Worm (Caenorhabditis elegans) whole organism, L2 larva: ENCODE measurements around the gene ZK1248.19.

ENCODE experiments used
- C34F6.9 ChIP-seq: fragments of 150-350 bp; optimal IDR thresholded peaks from 2 replicates; lab custom pipeline; 2014; ENCODE audit warnings: missing biosample characterization, missing genetic modification characterization
- F13H6.1 ChIP-seq: sonication (generic microtip); optimal IDR thresholded peaks from 2 replicates; lab custom pipeline; 2016; ENCODE audit warnings: missing genetic modification characterization, missing compliant biosample characterization
- R02D3.7 ChIP-seq: fragments of 150-350 bp; optimal IDR thresholded peaks from 2 replicates; lab custom pipeline; 2014; ENCODE audit warnings: missing biosample characterization, missing genetic modification characterization
- Y55F3AM.14 ChIP-seq: fragments of 200-800 bp; sonication (Bioruptor generic); optimal IDR thresholded peaks from 2 replicates; lab custom pipeline; 2018; ENCODE audit warnings: mild to moderate bottlenecking, missing genetic modification characterization, missing compliant biosample characterization
- ZK546.5 ChIP-seq: sonication (generic microtip); optimal IDR thresholded peaks from 2 replicates; lab custom pipeline; 2017; ENCODE audit warnings: missing biosample characterization, missing genetic modification characterization
- alr-1 ChIP-seq: fragments of 150-350 bp; optimal IDR thresholded peaks from 2 replicates; lab custom pipeline; 2014; ENCODE audit warnings: missing biosample characterization, missing genetic modification characterization
- aly-2 ChIP-seq: fragments of 150-350 bp; optimal IDR thresholded peaks from 2 replicates; lab custom pipeline; 2014; ENCODE audit warnings: missing biosample characterization, missing genetic modification characterization
- ama-1 ChIP-seq: fragments of 150-350 bp; optimal IDR thresholded peaks from 2 replicates; lab custom pipeline; 2018; ENCODE audit warnings: inconsistent platforms
- blmp-1 ChIP-seq: sonication (generic microtip); optimal IDR thresholded peaks from 2 replicates; lab custom pipeline; 2017; ENCODE audit warnings: missing genetic modification characterization, mild to moderate bottlenecking, missing compliant biosample characterization, antibody characterized with exemption, moderate library complexity; ENCODE audit not compliant: insufficient read depth
- ceh-16 ChIP-seq: fragments of 150-350 bp; optimal IDR thresholded peaks from 2 replicates; lab custom pipeline; 2014; ENCODE audit warnings: missing biosample characterization, missing genetic modification characterization
- elt-1 ChIP-seq: fragments of 150-350 bp; optimal IDR thresholded peaks from 2 replicates; lab custom pipeline; 2014; ENCODE audit warnings: missing biosample characterization, missing genetic modification characterization
- elt-3 ChIP-seq: sonication (generic microtip); optimal IDR thresholded peaks from 2 replicates; lab custom pipeline; 2017; ENCODE audit warnings: missing biosample characterization, missing genetic modification characterization
- fos-1 ChIP-seq: fragments of 150-350 bp; optimal IDR thresholded peaks from 2 replicates; lab custom pipeline; 2014; ENCODE audit warnings: missing biosample characterization, missing genetic modification characterization
- gmeb-1 ChIP-seq: fragments of 150-350 bp; optimal IDR thresholded peaks from 2 replicates; lab custom pipeline; 2014; ENCODE audit warnings: missing biosample characterization, missing genetic modification characterization
- lin-11 ChIP-seq: fragments of 150-350 bp; sonication (generic microtip); optimal IDR thresholded peaks from 2 replicates; lab custom pipeline; 2014; ENCODE audit warnings: missing biosample characterization, missing genetic modification characterization, inconsistent platforms, mixed read lengths
- lin-13 ChIP-seq: fragments of 150-350 bp; optimal IDR thresholded peaks from 2 replicates; lab custom pipeline; 2014; ENCODE audit warnings: missing biosample characterization, missing genetic modification reagents, missing genetic modification characterization
- lin-39 ChIP-seq: fragments of 150-350 bp; optimal IDR thresholded peaks from 2 replicates; lab custom pipeline; 2014; ENCODE audit warnings: missing biosample characterization, missing genetic modification reagents, missing genetic modification characterization
- lsy-2 ChIP-seq, 2 experiments: fragments of 150-350 bp in 1 of 2; sonication (generic microtip) in 1 of 2; optimal IDR thresholded peaks; 2 replicates each; lab custom pipeline; 2014 to 2017; ENCODE audit warnings: missing biosample characterization in 2 of 2, missing genetic modification characterization in 2 of 2
- mbf-1 ChIP-seq: sonication (generic microtip); optimal IDR thresholded peaks from 2 replicates; lab custom pipeline; 2017; ENCODE audit warnings: missing biosample characterization, missing genetic modification characterization
- mdl-1 ChIP-seq, 2 experiments: fragments of 150-350 bp in 1 of 2; sonication (generic microtip) in 1 of 2; optimal IDR thresholded peaks; 2 replicates each; lab custom pipeline; 2017; ENCODE audit warnings: missing biosample characterization in 2 of 2, missing genetic modification characterization in 2 of 2
- nhr-10 ChIP-seq: sonication (generic microtip); optimal IDR thresholded peaks from 2 replicates; lab custom pipeline; 2017; ENCODE audit warnings: missing biosample characterization, missing genetic modification characterization
- nhr-11 ChIP-seq: fragments of 150-350 bp; optimal IDR thresholded peaks from 2 replicates; lab custom pipeline; 2014; ENCODE audit warnings: missing biosample characterization, missing genetic modification characterization
- nhr-12 ChIP-seq: fragments of 150-350 bp; optimal IDR thresholded peaks from 2 replicates; lab custom pipeline; 2014; ENCODE audit warnings: missing biosample characterization, missing genetic modification characterization
- nhr-129 ChIP-seq: fragments of 150-350 bp; optimal IDR thresholded peaks from 2 replicates; lab custom pipeline; 2014; ENCODE audit warnings: missing biosample characterization, missing genetic modification characterization
- nhr-21 ChIP-seq: fragments of 150-350 bp; optimal IDR thresholded peaks from 2 replicates; lab custom pipeline; 2014; ENCODE audit warnings: missing biosample characterization, missing genetic modification characterization
- nhr-23 ChIP-seq: fragments of 150-350 bp; optimal IDR thresholded peaks from 2 replicates; lab custom pipeline; 2014; ENCODE audit warnings: missing biosample characterization, missing genetic modification reagents, missing genetic modification characterization
- nhr-237 ChIP-seq: fragments of 150-350 bp; optimal IDR thresholded peaks from 2 replicates; lab custom pipeline; 2014; ENCODE audit warnings: missing biosample characterization, missing genetic modification characterization
- nhr-25 ChIP-seq: fragments of 150-350 bp; sonication (generic microtip); optimal IDR thresholded peaks from 3 replicates; lab custom pipeline; 2014; ENCODE audit warnings: missing biosample characterization, missing genetic modification characterization
- peb-1 ChIP-seq: fragments of 150-350 bp; optimal IDR thresholded peaks from 2 replicates; lab custom pipeline; 2014; ENCODE audit warnings: missing biosample characterization, missing genetic modification characterization
- sem-4 ChIP-seq: fragments of 150-350 bp; optimal IDR thresholded peaks from 2 replicates; lab custom pipeline; 2014; ENCODE audit warnings: missing biosample characterization, missing genetic modification reagents, missing genetic modification characterization
- sma-3 ChIP-seq: sonication (generic microtip); optimal IDR thresholded peaks from 2 replicates; lab custom pipeline; 2016; ENCODE audit warnings: missing genetic modification reagents, missing genetic modification characterization, missing compliant biosample characterization
- snpc-4 ChIP-seq: fragments of 150-350 bp; optimal IDR thresholded peaks from 2 replicates; lab custom pipeline; 2014; ENCODE audit warnings: missing biosample characterization, missing genetic modification characterization
- unc-39 ChIP-seq: fragments of 150-350 bp; optimal IDR thresholded peaks from 2 replicates; lab custom pipeline; 2014; ENCODE audit warnings: missing biosample characterization, missing genetic modification characterization
- unc-55 ChIP-seq: fragments of 150-350 bp; sonication (generic microtip); optimal IDR thresholded peaks from 3 replicates; lab custom pipeline; 2014; ENCODE audit warnings: missing biosample characterization, missing genetic modification reagents, missing genetic modification characterization
- unc-62 ChIP-seq: fragments of 150-350 bp; optimal IDR thresholded peaks from 2 replicates; lab custom pipeline; 2014; ENCODE audit warnings: missing biosample characterization, missing genetic modification reagents, missing genetic modification characterization
- ztf-1 ChIP-seq: fragments of 200-800 bp; sonication (Bioruptor generic); conservative IDR thresholded peaks from 2 replicates; pipeline ENCODE4 v1.3.6; 2022; ENCODE audit warnings: missing genetic modification characterization, missing compliant biosample characterization
- ztf-11 ChIP-seq: sonication (generic microtip); optimal IDR thresholded peaks from 2 replicates; lab custom pipeline; 2017; ENCODE audit warnings: missing biosample characterization, missing genetic modification characterization
- ztf-4 ChIP-seq: fragments of 150-350 bp; optimal IDR thresholded peaks from 2 replicates; lab custom pipeline; 2014; ENCODE audit warnings: missing biosample characterization, missing genetic modification characterization

Gene ZK1248.19

ce11 chrII:5799553-5799952, 39.7 kb downstream of the ZK1248.19 start, which contains the start of gene K05F1.8:
Gene K05F1.8 (minus strand): TSS chrII:5799653.
- TF ChIP-seq snpc-4 (tag; lab: Kevin White, UChicago) (no peak), elt-3 (tag; lab: Kevin White, UChicago) (no peak), gmeb-1 (no peak), nhr-21 (no peak), ama-1 (lab: Kevin White, UChicago) (no peak), lin-11 (tag; lab: Kevin White, UChicago) (no peak), fos-1 (tag; lab: Kevin White, UChicago) (no peak)

- TF ChIP-seq nhr-23 (tag; lab: Kevin White, UChicago) (no peak), nhr-10 (tag; lab: Kevin White, UChicago) (no peak), ceh-16 (tag; lab: Kevin White, UChicago) (no peak), mdl-1 (tag; optimal IDR thresholded peaks at IDR 0.05; lab: Kevin White, UChicago) (no peak), F13H6.1 (no peak), peb-1 (tag; lab: Kevin White, UChicago) (no peak), ZK546.5 (tag; lab: Kevin White, UChicago) (no peak), Y55F3AM.14 (GFP tag; lab: Kevin White, UChicago) (no peak), elt-1 (tag; lab: Kevin White, UChicago) (no peak), nhr-11 (no peak), elt-3 (tag; lab: Kevin White, UChicago) (no peak), unc-55 (GFP tag; lab: Kevin White, UChicago) (no peak), ztf-11 (no peak), nhr-129 (tag; lab: Kevin White, UChicago) (no peak), ztf-4 (tag; lab: Kevin White, UChicago) (no peak), lin-39 (tag; lab: Kevin White, UChicago) (no peak), snpc-4 (tag; lab: Kevin White, UChicago) (no peak)
Observed at ce11 chrII:5797348-5797977, 41.8 kb downstream of the ZK1248.19 start, which contains the start of the genes msp-63 and msp-142. Gene msp-63 (minus strand): TSS chrII:5797448. Gene msp-142 (plus strand): TSS chrII:5797927.

- no peak for TF ChIP-seq F13H6.1
- TF ChIP-seq alr-1 (tag; lab: Kevin White, UChicago): no peak
- no peak for TF ChIP-seq mbf-1 (tag; lab: Kevin White, UChicago)
- TF ChIP-seq lin-11 (tag; lab: Kevin White, UChicago): no peak
- TF ChIP-seq sem-4: no peak
- no peak for TF ChIP-seq unc-62
- TF ChIP-seq Y55F3AM.14 (GFP tag; lab: Kevin White, UChicago): no peak
- no peak for TF ChIP-seq sma-3 (GFP tag; lab: Kevin White, UChicago)
- TF ChIP-seq elt-1 (tag; lab: Kevin White, UChicago): no peak
- no peak for TF ChIP-seq ztf-1 (GFP tag; lab: Robert Waterston, UW)
- no peak for TF ChIP-seq elt-3 (tag; lab: Kevin White, UChicago)
- no peak for TF ChIP-seq R02D3.7 (tag; lab: Kevin White, UChicago)
- no peak for TF ChIP-seq lin-13
- no peak for TF ChIP-seq nhr-12
- no peak for TF ChIP-seq C34F6.9 (tag; lab: Kevin White, UChicago)
- TF ChIP-seq nhr-11: no peak
- TF ChIP-seq ama-1 (lab: Kevin White, UChicago): no peak
- TF ChIP-seq gmeb-1: no peak
- no peak for TF ChIP-seq lsy-2 (tag; optimal IDR thresholded peaks at IDR 0.05; lab: Kevin White, UChicago)
- no peak for TF ChIP-seq peb-1 (tag; lab: Kevin White, UChicago)
- TF ChIP-seq, all 48 proteins: peak for 0
Observed at ce11 chrII:5794195-5794594, 45.0 kb downstream of the ZK1248.19 start, which contains the start of gene acdh-8. Gene acdh-8 (plus strand): TSS chrII:5794495.

- TF ChIP-seq nhr-25 (tag; lab: Kevin White, UChicago) (no peak), mdl-1 (tag; optimal IDR thresholded peaks at IDR 0.05; lab: Kevin White, UChicago) (no peak), ztf-1 (GFP tag; lab: Robert Waterston, UW) (no peak), unc-55 (GFP tag; lab: Kevin White, UChicago) (no peak), aly-2 (no peak), blmp-1 (tag; lab: Kevin White, UChicago) (no peak), nhr-237 (tag; lab: Kevin White, UChicago) (no peak), ceh-16 (tag; lab: Kevin White, UChicago) (no peak), peb-1 (tag; lab: Kevin White, UChicago) (no peak), nhr-11 (no peak), unc-39 (no peak)
Observed at ce11 chrII:5792490-5792889, 46.7 kb downstream of the ZK1248.19 start, which contains the start of gene K05F1.14. Gene K05F1.14 (minus strand): TSS chrII:5792590.
